Worm (Caenorhabditis elegans) whole organism, mixed stage, embryonic: Measurements from ENCODE around the gene F53A9.6.

ENCODE experiments used
- ceh-39 ChIP-seq: fragments of 150-350 bp; optimal IDR thresholded peaks from 2 replicates; lab custom pipeline; 2014; ENCODE audit warnings: missing biosample characterization, missing genetic modification characterization
- snpc-4 ChIP-seq: fragments of 150-350 bp; optimal IDR thresholded peaks from 2 replicates; lab custom pipeline; 2014; ENCODE audit warnings: missing biosample characterization, missing genetic modification characterization

- TF ChIP-seq snpc-4 (tag; lab: Kevin White, UChicago) = no peak
- TF ChIP-seq ceh-39 (tag; lab: Kevin White, UChicago) = no peak
Observed at ce11 chrX:8761497-8761896, 47.9 kb upstream of the F53A9.6 start, which contains the start of gene M02D8.5.
